Worm (Caenorhabditis elegans): ENCODE measurements around the gene C46C2.6.
A peak's percentile ranks its signal among the peaks of the same experiment; 100 is the strongest.
"Not testable (repeated sequence)": the region's sequence is repeated elsewhere in the genome, so short reads cannot be mapped to it uniquely, and the experiment has no call there.

C46C2.6 gene

ce11 chrIV:9196023-9196636 lies 16.1 kb upstream of the C46C2.6 start (continued):
- peak; percentile 95 for TF ChIP-seq cebp-2 (GFP tag; IDR thresholded peaks at IDR 0.05)
- peak; percentile 61 for TF ChIP-seq him-1 (tag; optimal IDR thresholded peaks at IDR 0.05)
- TF ChIP-seq ztf-6 (GFP tag; IDR thresholded peaks at IDR 0.05): peak; percentile 93
- TF ChIP-seq ceh-27 (GFP tag; optimal IDR thresholded peaks at IDR 0.05): peak; percentile 16
- peak; percentile 32 for TF ChIP-seq lin-40 (tag; optimal IDR thresholded peaks at IDR 0.05)
- TF ChIP-seq snpc-3.4 (tag; optimal IDR thresholded peaks at IDR 0.05): peak; percentile 53
- peak; percentile 96 for TF ChIP-seq aptf-2 (GFP tag; conservative IDR thresholded peaks at IDR 0.05)
- peak; percentile 17 for TF ChIP-seq atf-7 (tag; optimal IDR thresholded peaks at IDR 0.05)
- TF ChIP-seq madf-3 (GFP tag; IDR thresholded peaks at IDR 0.05): peak; percentile 98
- TF ChIP-seq F33H1.4 (GFP tag; IDR thresholded peaks at IDR 0.05): peak; percentile 97
- TF ChIP-seq B0019.2 (GFP tag; conservative IDR thresholded peaks at IDR 0.05): peak; percentile 100
- peak; percentile 95 for TF ChIP-seq Y67H2A.10 (GFP tag; conservative IDR thresholded peaks at IDR 0.05)
- TF ChIP-seq egl-18 (GFP tag; IDR thresholded peaks at IDR 0.05): peak; percentile 96
- not testable (repeated sequence) for TF ChIP-seq snpc-4 (GFP tag; optimal IDR thresholded peaks at IDR 0.05)
- TF ChIP-seq snpc-4 (tag; optimal IDR thresholded peaks at IDR 0.05): peak in 2 of 4 experiments; percentile 71
- 0 out of 2 replicates have a peak, but pooled peaks have one; percentile 35 for TF ChIP-seq B0336.3 (GFP tag; IDR thresholded peaks at IDR 0.05)
- TF ChIP-seq F37B4.10 (GFP tag; IDR thresholded peaks at IDR 0.05): peak; percentile 99
- peak; percentile 86 for TF ChIP-seq xnd-1 (tag; optimal IDR thresholded peaks at IDR 0.05)
- peak; percentile 12 for TF ChIP-seq ztf-26 (tag; optimal IDR thresholded peaks at IDR 0.05)
- peak; percentile 96 for TF ChIP-seq F39B2.1 (GFP tag; IDR thresholded peaks at IDR 0.05)
- peak; percentile 99 for TF ChIP-seq bed-2 (GFP tag; IDR thresholded peaks at IDR 0.05)
- peak; percentile 78 for TF ChIP-seq lin-54 (GFP tag; optimal IDR thresholded peaks at IDR 0.05)
- peak; percentile 89 for TF ChIP-seq aptf-3 (GFP tag; IDR thresholded peaks at IDR 0.05)
- peak; percentile 100 for TF ChIP-seq Y95B8A.8 (GFP tag; IDR thresholded peaks at IDR 0.05)
- peak; percentile 94 for TF ChIP-seq let-526 (GFP tag; IDR thresholded peaks at IDR 0.05)
- peak; percentile 95 for TF ChIP-seq Y53F4B.3 (GFP tag; IDR thresholded peaks at IDR 0.05)
- peak; percentile 27 for TF ChIP-seq repo-1 (tag; optimal IDR thresholded peaks at IDR 0.05)
- peak; percentile 99 for TF ChIP-seq ekl-4 (GFP tag; IDR thresholded peaks at IDR 0.05)
- peak; percentile 99 for TF ChIP-seq ztf-28 (GFP tag; IDR thresholded peaks at IDR 0.05)
- TF ChIP-seq attf-6 (GFP tag; IDR thresholded peaks at IDR 0.05): peak; percentile 96
- peak; percentile 62 for TF ChIP-seq tbp1 (GFP tag; optimal IDR thresholded peaks at IDR 0.05)
- TF ChIP-seq lir-1 (GFP tag; conservative IDR thresholded peaks at IDR 0.05): peak; percentile 97
- peak; percentile 100 for TF ChIP-seq D2030.7 (GFP tag; IDR thresholded peaks at IDR 0.05)
- peak; percentile 39 for TF ChIP-seq efl-1 (GFP tag; optimal IDR thresholded peaks at IDR 0.05)
- TF ChIP-seq rcor-1 (GFP tag; IDR thresholded peaks at IDR 0.05): peak; percentile 99
- peak; percentile 100 for TF ChIP-seq ceh-91 (GFP tag; IDR thresholded peaks at IDR 0.05)
- peak; percentile 93 for TF ChIP-seq ceh-100 (GFP tag; IDR thresholded peaks at IDR 0.05)
- peak; percentile 90 for TF ChIP-seq ceh-40 (GFP tag; IDR thresholded peaks at IDR 0.05)

ce11 chrIV:9196755-9197154 lies 15.5 kb upstream of the C46C2.6 start:
- TF ChIP-seq tbp1 (GFP tag; optimal IDR thresholded peaks at IDR 0.05) (peak; percentile 7), hsf-1 (GFP tag; IDR thresholded peaks at IDR 0.05) (no peak), Y79H2A.3 (GFP tag; conservative IDR thresholded peaks at IDR 0.05) (no peak), hmg-1.2 (GFP tag; IDR thresholded peaks at IDR 0.05) (peak; percentile 61; the same call in 1 of the 2 replicates), zfh-2 (GFP tag; conservative IDR thresholded peaks at IDR 0.05) (peak; percentile 93), hrde-1 (tag; optimal IDR thresholded peaks at IDR 0.05; ENCODE audit: borderline replicate concordance) (no peak), madf-6 (GFP tag; IDR thresholded peaks at IDR 0.05) (no peak), ceh-40 (GFP tag; IDR thresholded peaks at IDR 0.05) (0 out of 2 replicates have a peak, but pooled peaks have one; percentile 10), chd-7 (tag; optimal IDR thresholded peaks at IDR 0.05) (peak; percentile 61), hlh-26 (GFP tag; conservative IDR thresholded peaks at IDR 0.05) (no peak), xnd-1 (tag; optimal IDR thresholded peaks at IDR 0.05) (no peak), ceh-58 (GFP tag; IDR thresholded peaks at IDR 0.05) (no peak), nhr-27 (tag; optimal IDR thresholded peaks at IDR 0.05) (no peak), attf-5 (GFP tag; optimal IDR thresholded peaks at IDR 0.05) (peak; percentile 15), egl-44 (GFP tag; IDR thresholded peaks at IDR 0.05) (no peak)

Data from whole organism, young adult.